Fruit fly (Drosophila melanogaster) whole organism, embryonic: ENCODE results near the gene CG33098.

ENCODE experiments used
- Aef1 ChIP-seq: fragments of 200-800 bp; sonication (Bioruptor generic); IDR thresholded peaks from 3 replicates; pipeline ENCODE4 v1.3.6; 2022; ENCODE audit warnings: missing biosample characterization, missing genetic modification characterization
- Atf-2 ChIP-seq: fragments of 200-800 bp; sonication (Bioruptor generic); optimal IDR thresholded peaks from 2 replicates; lab custom pipeline; 2016; ENCODE audit warnings: missing biosample characterization, missing genetic modification characterization
- Awh ChIP-seq: fragments of 200-800 bp; sonication (Bioruptor generic); IDR thresholded peaks from 2 replicates; pipeline ENCODE4, ENCODE4 v1.3.6; 2022; ENCODE audit warnings: missing biosample characterization, missing genetic modification characterization
- B-H2 ChIP-seq: fragments of 200-800 bp; sonication (Bioruptor generic); optimal IDR thresholded peaks from 2 replicates; lab custom pipeline; 2018; ENCODE audit warnings: missing biosample characterization, mild to moderate bottlenecking, missing genetic modification characterization
- Bdp1 ChIP-seq: fragments of 200-800 bp; sonication (Bioruptor generic); optimal IDR thresholded peaks from 3 replicates; lab custom pipeline; 2016; ENCODE audit warnings: missing biosample characterization, missing genetic modification characterization
- CG10959 ChIP-seq: fragments of 200-800 bp; sonication (Bioruptor generic); IDR thresholded peaks from 2 replicates; pipeline ENCODE4 v1.3.6; 2022; ENCODE audit warnings: missing biosample characterization, missing genetic modification characterization
- CG13287 ChIP-seq: fragments of 200-800 bp; sonication (Bioruptor generic); IDR thresholded peaks from 2 replicates; pipeline ENCODE4 v1.3.6; 2022; ENCODE audit warnings: missing biosample characterization, missing genetic modification characterization; ENCODE audit not compliant: partially characterized antibody
- CG13296 ChIP-seq: fragments of 200-800 bp; sonication (Bioruptor generic); optimal IDR thresholded peaks from 3 replicates; lab custom pipeline; 2018; ENCODE audit warnings: missing biosample characterization, mild to moderate bottlenecking, missing genetic modification characterization
- CG14710 ChIP-seq: fragments of 200-800 bp; sonication (Bioruptor generic); optimal IDR thresholded peaks from 3 replicates; lab custom pipeline; 2019; ENCODE audit warnings: missing biosample characterization, mild to moderate bottlenecking, missing genetic modification characterization, moderate library complexity
- CG18011 ChIP-seq: fragments of 200-800 bp; sonication (Bioruptor generic); optimal IDR thresholded peaks from 2 replicates; lab custom pipeline; 2017; ENCODE audit warnings: missing biosample characterization, missing genetic modification characterization, mild to moderate bottlenecking, moderate library complexity, missing genotype
- CG18599 ChIP-seq: fragments of 200-800 bp; sonication (Bioruptor generic); optimal IDR thresholded peaks from 3 replicates; lab custom pipeline; 2017; ENCODE audit warnings: missing biosample characterization, missing genetic modification characterization, mild to moderate bottlenecking, moderate library complexity, missing genetic modification reagents
- CG2116 ChIP-seq: fragments of 200-800 bp; sonication (Bioruptor generic); optimal IDR thresholded peaks from 3 replicates; lab custom pipeline; 2018; ENCODE audit warnings: missing biosample characterization, mild to moderate bottlenecking, missing genetic modification characterization
- CG2199 ChIP-seq: fragments of 200-800 bp; sonication (Bioruptor generic); IDR thresholded peaks from 3 replicates; pipeline ENCODE4 v1.3.6; 2022; ENCODE audit warnings: missing biosample characterization, missing genetic modification characterization
- CG30403 ChIP-seq: fragments of 200-800 bp; sonication (Bioruptor generic); optimal IDR thresholded peaks from 3 replicates; lab custom pipeline; 2016; ENCODE audit warnings: missing biosample characterization, missing genetic modification characterization
- CG3065 ChIP-seq: fragments of 200-800 bp; sonication (Bioruptor generic); optimal IDR thresholded peaks from 2 replicates; lab custom pipeline; 2016; ENCODE audit warnings: missing biosample characterization, missing genetic modification characterization
- CG31388 ChIP-seq: fragments of 200-800 bp; sonication (Bioruptor generic); optimal IDR thresholded peaks from 2 replicates; lab custom pipeline; 2016; ENCODE audit warnings: missing biosample characterization, missing genetic modification characterization
- CG4617 ChIP-seq: fragments of 200-800 bp; sonication (Bioruptor generic); optimal IDR thresholded peaks from 3 replicates; lab custom pipeline; 2016; ENCODE audit warnings: missing biosample characterization, missing genetic modification characterization, borderline replicate concordance
- CG7928 ChIP-seq: fragments of 200-800 bp; sonication (Bioruptor generic); optimal IDR thresholded peaks from 2 replicates; lab custom pipeline; 2017; ENCODE audit warnings: missing biosample characterization, mild to moderate bottlenecking, missing genetic modification characterization
- CG8478 ChIP-seq: fragments of >200 bp; optimal IDR thresholded peaks from 2 replicates; lab custom pipeline; 2018
- Deaf1 ChIP-seq: fragments of 200-800 bp; optimal IDR thresholded peaks from 3 replicates; lab custom pipeline; 2019; ENCODE audit warnings: missing biosample characterization, mild to moderate bottlenecking, missing genetic modification characterization, moderate library complexity
- HLHmδ ChIP-seq: fragments of 200-800 bp; sonication (Bioruptor generic); optimal IDR thresholded peaks from 2 replicates; lab custom pipeline; 2018; ENCODE audit warnings: missing biosample characterization, mild to moderate bottlenecking, missing genetic modification characterization, moderate library complexity
- Kr ChIP-seq: fragments of 200-800 bp; sonication (Bioruptor generic); optimal IDR thresholded peaks from 2 replicates; lab custom pipeline; 2017; ENCODE audit warnings: missing biosample characterization, mild to moderate bottlenecking, missing genetic modification characterization
- MBD-R2 ChIP-seq: fragments of 200-800 bp; sonication (Bioruptor generic); IDR thresholded peaks from 2 replicates; pipeline ENCODE4 v1.3.6; 2022; ENCODE audit warnings: missing biosample characterization, missing genetic modification characterization
- Mrtf ChIP-seq: fragments of 200-800 bp; sonication (Bioruptor generic); IDR thresholded peaks from 3 replicates; pipeline ENCODE4 v1.3.6; 2022; ENCODE audit warnings: missing biosample characterization, missing genetic modification characterization
- Nf-YA ChIP-seq: fragments of 200-800 bp; sonication (Bioruptor generic); IDR thresholded peaks from 2 replicates; pipeline ENCODE4 v1.3.6; 2022; ENCODE audit warnings: missing biosample characterization, missing genetic modification characterization
- PHDP ChIP-seq: fragments of 200-800 bp; sonication (Bioruptor generic); optimal IDR thresholded peaks from 3 replicates; lab custom pipeline; 2018; ENCODE audit warnings: missing biosample characterization, mild to moderate bottlenecking, missing genetic modification characterization, moderate library complexity
- Pdp1 ChIP-seq, 2 experiments: fragments of 200-800 bp; sonication (Bioruptor generic); optimal IDR thresholded peaks; 3 replicates each; lab custom pipeline; 2016; ENCODE audit warnings: missing biosample characterization in 2 of 2, missing genetic modification characterization in 2 of 2, mild to moderate bottlenecking in 1 of 2, moderate library complexity in 1 of 2
- Scr ChIP-seq: fragments of 200-800 bp; sonication (Bioruptor generic); IDR thresholded peaks from 2 replicates; pipeline ENCODE4 v1.3.6; 2022; ENCODE audit warnings: missing biosample characterization, missing genetic modification characterization; ENCODE audit not compliant: partially characterized antibody
- Usf ChIP-seq: fragments of 200-800 bp; sonication (Bioruptor generic); optimal IDR thresholded peaks from 2 replicates; lab custom pipeline; 2017; ENCODE audit warnings: missing genotype, missing biosample characterization, missing genetic modification characterization
- YL-1 ChIP-seq: fragments of 200-800 bp; sonication (Bioruptor generic); optimal IDR thresholded peaks from 3 replicates; lab custom pipeline; 2017; ENCODE audit warnings: missing biosample characterization, mild to moderate bottlenecking, missing genetic modification characterization
- ash1 ChIP-seq: fragments of 200-800 bp; sonication (Bioruptor generic); optimal IDR thresholded peaks from 2 replicates; lab custom pipeline; 2018; ENCODE audit warnings: missing biosample characterization, mild to moderate bottlenecking, missing genetic modification characterization
- az2 ChIP-seq: fragments of 200-800 bp; sonication (Bioruptor generic); optimal IDR thresholded peaks from 3 replicates; lab custom pipeline; 2016; ENCODE audit warnings: missing biosample characterization, missing genetic modification characterization
- chm ChIP-seq: fragments of 200-800 bp; sonication (Bioruptor generic); IDR thresholded peaks from 2 replicates; pipeline ENCODE4 v1.3.6; 2022; ENCODE audit warnings: missing biosample characterization, missing genetic modification characterization
- crc ChIP-seq: fragments of 200-800 bp; sonication (Bioruptor generic); optimal IDR thresholded peaks from 2 replicates; lab custom pipeline; 2016; ENCODE audit warnings: missing biosample characterization, missing genetic modification characterization
- da ChIP-seq: fragments of 200-800 bp; sonication (Bioruptor generic); optimal IDR thresholded peaks from 2 replicates; lab custom pipeline; 2016; ENCODE audit warnings: missing biosample characterization, missing genetic modification characterization
- dati ChIP-seq: fragments of 200-800 bp; sonication (Bioruptor generic); IDR thresholded peaks from 2 replicates; pipeline ENCODE4 v1.3.6; 2022; ENCODE audit warnings: missing biosample characterization, missing genetic modification characterization
- fd3F ChIP-seq: fragments of 200-800 bp; sonication (Bioruptor generic); optimal IDR thresholded peaks from 2 replicates; lab custom pipeline; 2018; ENCODE audit warnings: missing biosample characterization, mild to moderate bottlenecking, missing genetic modification characterization, moderate library complexity
- jigr1 ChIP-seq: fragments of 200-800 bp; sonication (Bioruptor generic); IDR thresholded peaks from 3 replicates; pipeline ENCODE4 v1.3.6; 2022; ENCODE audit warnings: missing biosample characterization, missing genetic modification characterization
- knrl ChIP-seq: fragments of 200-800 bp; sonication (Bioruptor generic); IDR thresholded peaks from 3 replicates; pipeline ENCODE4 v1.3.6; 2022; ENCODE audit warnings: missing biosample characterization, missing genetic modification characterization; ENCODE audit not compliant: partially characterized antibody
- mld ChIP-seq: fragments of 200-800 bp; sonication (Bioruptor generic); IDR thresholded peaks from 3 replicates; pipeline ENCODE4 v1.3.6; 2022; ENCODE audit warnings: missing biosample characterization, missing genetic modification characterization; ENCODE audit not compliant: partially characterized antibody
- nerfin-2 ChIP-seq: fragments of 200-800 bp; sonication (Bioruptor generic); IDR thresholded peaks from 2 replicates; pipeline ENCODE4 v1.3.6; 2022; ENCODE audit warnings: missing biosample characterization, missing genetic modification characterization; ENCODE audit not compliant: partially characterized antibody
- p53 ChIP-seq: fragments of 200-800 bp; sonication (Bioruptor generic); optimal IDR thresholded peaks from 2 replicates; lab custom pipeline; 2016; ENCODE audit warnings: missing biosample characterization, missing genetic modification characterization
- pan ChIP-seq, 4 experiments: fragments of >200 bp in 3 of 4; fragments of 200-800 bp in 1 of 4; sonication (Bioruptor generic) in 1 of 4; optimal IDR thresholded peaks in 3 of 4; IDR thresholded peaks in 1 of 4; 2 replicates each; pipeline versions ENCODE4 v1.3.6 to Lab custom; 2017 to 2022; ENCODE audit warnings: missing biosample characterization in 2 of 4, missing genetic modification characterization in 2 of 4, mixed read lengths in 1 of 4
- ro ChIP-seq: fragments of 200-800 bp; sonication (Bioruptor generic); IDR thresholded peaks from 2 replicates; pipeline ENCODE4 v1.3.6; 2022; ENCODE audit warnings: missing biosample characterization, missing genetic modification characterization
- sens ChIP-seq: fragments of 200-800 bp; sonication (Bioruptor generic); peaks from one replicate; lab custom pipeline; 2016; ENCODE audit warnings: missing biosample characterization, missing genetic modification characterization
- slou ChIP-seq: fragments of 200-800 bp; sonication (Bioruptor generic); optimal IDR thresholded peaks from 3 replicates; lab custom pipeline; 2016; ENCODE audit warnings: missing biosample characterization, missing genetic modification characterization
- sug ChIP-seq: fragments of 200-800 bp; optimal IDR thresholded peaks from 2 replicates; lab custom pipeline; 2019; ENCODE audit warnings: missing biosample characterization, mild to moderate bottlenecking, missing genetic modification characterization, moderate library complexity
- tll ChIP-seq, 2 experiments: fragments of 200-800 bp in 1 of 2; fragments of >200 bp in 1 of 2; sonication (Bioruptor generic) in 1 of 2; optimal IDR thresholded peaks; 2 replicates each; lab custom pipeline; 2017 to 2019; ENCODE audit warnings: missing biosample characterization in 2 of 2, missing genetic modification characterization in 2 of 2, mild to moderate bottlenecking in 1 of 2, moderate library complexity in 1 of 2
- vfl ChIP-seq: fragments of 200-800 bp; sonication (Bioruptor generic); optimal IDR thresholded peaks from 2 replicates; lab custom pipeline; 2016; ENCODE audit warnings: missing biosample characterization, missing genetic modification characterization
- zen2 ChIP-seq: fragments of 200-800 bp; sonication (Bioruptor generic); IDR thresholded peaks from 3 replicates; pipeline ENCODE4 v1.3.6; 2022; ENCODE audit warnings: missing biosample characterization, missing genetic modification characterization; ENCODE audit not compliant: partially characterized antibody

Gene CG33098

dm6 chr3R:12413274-12413958, 26.4 kb downstream of the CG33098 start, which contains the start of the genes Dip-C and pps (continued):
- peak; percentile 58 for TF ChIP-seq CG14710 (tag; lab: Kevin White, UChicago)
- TF ChIP-seq da (GFP tag; lab: Kevin White, UChicago): no peak
- TF ChIP-seq Kr (GFP tag; lab: Kevin White, UChicago): no peak
- no peak for TF ChIP-seq sens (GFP tag; lab: Kevin White, UChicago)
- TF ChIP-seq zen2 (GFP tag; lab: Robert Waterston, UW): peak; percentile 55; the same call in 2 of the 3 replicates
- TF ChIP-seq CG13287 (GFP tag; lab: Robert Waterston, UW): peak; percentile 85
- no peak for TF ChIP-seq tll (GFP tag; optimal IDR thresholded peaks at IDR 0.05; lab: Kevin White, UChicago)
- TF ChIP-seq Aef1 (GFP tag; lab: Robert Waterston, UW): no peak
- no peak for TF ChIP-seq Awh
- no peak for TF ChIP-seq CG8478
- TF ChIP-seq CG13296 (GFP tag; lab: Kevin White, UChicago): no peak
- TF ChIP-seq B-H2 (GFP tag; lab: Kevin White, UChicago): no peak
- no peak for TF ChIP-seq fd3F
- no peak for TF ChIP-seq crc (GFP tag; lab: Kevin White, UChicago)
- TF ChIP-seq Pdp1 (GFP tag; optimal IDR thresholded peaks at IDR 0.05; lab: Kevin White, UChicago): no peak
- TF ChIP-seq CG18599: no peak
- TF ChIP-seq Bdp1 (GFP tag; lab: Kevin White, UChicago): no peak
- TF ChIP-seq CG10959 (GFP tag; lab: Robert Waterston, UW): no peak
- no peak for TF ChIP-seq nerfin-2
- peak; percentile 76 for TF ChIP-seq Scr (GFP tag; lab: Robert Waterston, UW)
- no peak for TF ChIP-seq ro (GFP tag; lab: Robert Waterston, UW)
- no peak for TF ChIP-seq mld (GFP tag; lab: Robert Waterston, UW)
- no peak for TF ChIP-seq Atf-2 (GFP tag; lab: Kevin White, UChicago)
- no peak for TF ChIP-seq chm (GFP tag; lab: Robert Waterston, UW)
- no peak for TF ChIP-seq Nf-YA (GFP tag; lab: Robert Waterston, UW)
- TF ChIP-seq vfl (GFP tag; lab: Kevin White, UChicago): no peak
- TF ChIP-seq sug (tag; lab: Kevin White, UChicago): no peak
- TF ChIP-seq slou: no peak
- peak; percentile 85 for TF ChIP-seq CG4617 (GFP tag; lab: Kevin White, UChicago)
- no peak for TF ChIP-seq jigr1 (GFP tag; lab: Robert Waterston, UW)
- TF ChIP-seq CG31388 (GFP tag; lab: Kevin White, UChicago): no peak
- TF ChIP-seq CG18011: no peak
- no peak for TF ChIP-seq pan (optimal IDR thresholded peaks at IDR 0.05; lab: Kevin White, UChicago)
- peak in 1 of 2 experiments; percentile 9 for TF ChIP-seq pan (GFP tag; optimal IDR thresholded peaks at IDR 0.05 in 1 of 2, IDR thresholded peaks at IDR 0.05 in 1 of 2)
- TF ChIP-seq Usf (GFP tag; lab: Kevin White, UChicago): no peak
- peak; percentile 35 for TF ChIP-seq CG2116 (GFP tag; lab: Kevin White, UChicago)
- TF ChIP-seq PHDP (tag; lab: Kevin White, UChicago): no peak
- no peak for TF ChIP-seq dati (GFP tag; lab: Robert Waterston, UW)
- TF ChIP-seq Mrtf: no peak
- no peak for TF ChIP-seq az2 (GFP tag; lab: Kevin White, UChicago)
- TF ChIP-seq knrl: peak; percentile 76
- TF ChIP-seq CG30403: no peak
- no peak for TF ChIP-seq CG3065 (GFP tag; lab: Kevin White, UChicago)
- TF ChIP-seq HLHmδ (GFP tag; lab: Kevin White, UChicago): no peak
- no peak for TF ChIP-seq CG7928 (GFP tag; lab: Kevin White, UChicago)
- TF ChIP-seq ash1 (GFP tag; lab: Kevin White, UChicago): no peak
- TF ChIP-seq CG2199: no peak
- no peak for TF ChIP-seq Deaf1 (tag; lab: Kevin White, UChicago)
- TF ChIP-seq MBD-R2 (GFP tag; lab: Robert Waterston, UW): peak; percentile 84
- TF ChIP-seq p53 (GFP tag; lab: Kevin White, UChicago): no peak
- peak; percentile 84 for TF ChIP-seq YL-1 (GFP tag; lab: Kevin White, UChicago)
